Worm (Caenorhabditis elegans): ENCODE results near the gene his-5.

DNA sequence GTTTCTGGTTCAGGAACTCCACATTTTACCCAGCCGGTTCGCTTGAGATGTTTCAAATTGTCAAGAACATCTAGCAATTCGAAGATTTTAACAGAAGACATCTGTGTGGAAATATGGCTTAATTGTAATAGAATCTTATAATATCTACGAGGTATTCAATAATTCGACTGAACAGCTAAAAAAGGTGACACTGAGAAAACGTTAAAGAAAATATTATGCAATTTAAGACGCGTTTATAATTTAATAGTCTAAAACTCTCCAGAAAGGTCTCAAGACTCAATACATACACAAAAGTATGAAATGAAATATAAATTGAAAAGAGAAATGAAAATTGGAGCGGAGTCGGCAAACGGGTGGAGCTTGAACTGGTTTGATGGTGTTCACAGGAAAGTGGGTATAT lies 21.7 kb upstream of the his-5 start, which contains the start of gene F45F2.9:
- TF ChIP-seq nhr-11 (tag; optimal IDR thresholded peaks at IDR 0.05) (no peak), aly-2 (tag; optimal IDR thresholded peaks at IDR 0.05) (no peak), mdl-1 (tag; optimal IDR thresholded peaks at IDR 0.05) (no peak), R02D3.7 (tag; optimal IDR thresholded peaks at IDR 0.05) (no peak), ama-1 (optimal IDR thresholded peaks at IDR 0.05) (no peak), nhr-12 (tag; optimal IDR thresholded peaks at IDR 0.05) (no peak), ceh-82 (tag; optimal IDR thresholded peaks at IDR 0.05) (no peak), unc-39 (tag; optimal IDR thresholded peaks at IDR 0.05) (no peak), lin-13 (GFP tag; optimal IDR thresholded peaks at IDR 0.05) (no peak), peb-1 (tag; optimal IDR thresholded peaks at IDR 0.05) (no peak), snpc-4 (tag; optimal IDR thresholded peaks at IDR 0.05) (no peak)

Data from whole organism, L2 larva.